Fruit fly (Drosophila melanogaster) whole organism, prepupa: ENCODE data around the gene CG6126.

Experiments used
- Blimp-1 ChIP-seq: fragments of 200-800 bp; sonication (Bioruptor generic); optimal IDR thresholded peaks from 3 replicates; lab custom pipeline; 2017; ENCODE audit warnings: missing biosample characterization, missing genetic modification characterization, mild to moderate bottlenecking, moderate library complexity, missing genetic modification reagents
- CG10631 ChIP-seq: fragments of 200-800 bp; sonication (Bioruptor generic); optimal IDR thresholded peaks from 2 replicates; lab custom pipeline; 2016; ENCODE audit warnings: missing biosample characterization, missing genetic modification characterization
- CG10669 ChIP-seq: fragments of 200-800 bp; sonication (Bioruptor generic); optimal IDR thresholded peaks from 3 replicates; lab custom pipeline; 2018; ENCODE audit warnings: missing biosample characterization, mild to moderate bottlenecking, missing genetic modification characterization, moderate library complexity
- CG11294 ChIP-seq: fragments of 200-800 bp; sonication (Bioruptor generic); IDR thresholded peaks from 2 replicates; pipeline ENCODE4 v1.3.6; 2022; ENCODE audit warnings: missing biosample characterization, missing genetic modification characterization
- CG11762 ChIP-seq: fragments of 200-800 bp; sonication (Bioruptor generic); optimal IDR thresholded peaks from 3 replicates; lab custom pipeline; 2016; ENCODE audit warnings: missing biosample characterization, missing genetic modification characterization; ENCODE audit not compliant: insufficient read depth
- CG11902 ChIP-seq: fragments of 200-800 bp; sonication (Bioruptor generic); optimal IDR thresholded peaks from 3 replicates; lab custom pipeline; 2016; ENCODE audit warnings: missing biosample characterization, missing genetic modification characterization
- CG15336 ChIP-seq: fragments of 200-800 bp; sonication (Bioruptor generic); IDR thresholded peaks from 2 replicates; pipeline ENCODE4 v1.3.6; 2022; ENCODE audit warnings: missing biosample characterization, missing genetic modification characterization
- CG1621 ChIP-seq: fragments of 200-800 bp; sonication (Bioruptor generic); optimal IDR thresholded peaks from 3 replicates; lab custom pipeline; 2018; ENCODE audit warnings: missing biosample characterization, mild to moderate bottlenecking, missing genetic modification characterization
- CG16779 ChIP-seq: fragments of 200-800 bp; sonication (Bioruptor generic); optimal IDR thresholded peaks from 3 replicates; lab custom pipeline; 2017; ENCODE audit warnings: missing biosample characterization, mild to moderate bottlenecking, missing genetic modification characterization
- CG3032 ChIP-seq: fragments of 200-800 bp; optimal IDR thresholded peaks from 2 replicates; lab custom pipeline; 2019; ENCODE audit warnings: missing biosample characterization, mild to moderate bottlenecking, missing genetic modification characterization, moderate library complexity
- CG32006 ChIP-seq: fragments of 200-800 bp; sonication (Bioruptor generic); optimal IDR thresholded peaks from 3 replicates; lab custom pipeline; 2017; ENCODE audit warnings: missing biosample characterization, mild to moderate bottlenecking, missing genetic modification characterization
- CG3919 ChIP-seq: fragments of 200-800 bp; sonication (Bioruptor generic); optimal IDR thresholded peaks from 3 replicates; lab custom pipeline; 2016; ENCODE audit warnings: missing biosample characterization, missing genetic modification characterization
- CG4318 ChIP-seq: fragments of 200-800 bp; sonication (Bioruptor generic); optimal IDR thresholded peaks from 3 replicates; lab custom pipeline; 2017; ENCODE audit warnings: missing biosample characterization, mild to moderate bottlenecking, missing genetic modification characterization
- CG6163 ChIP-seq: fragments of 200-800 bp; sonication (Bioruptor generic); IDR thresholded peaks from 3 replicates; pipeline ENCODE4 v1.3.6; 2022; ENCODE audit warnings: missing biosample characterization, missing genetic modification characterization
- CG6276 ChIP-seq: fragments of 200-800 bp; sonication (Bioruptor generic); optimal IDR thresholded peaks from 2 replicates; lab custom pipeline; 2017; ENCODE audit warnings: missing biosample characterization, mild to moderate bottlenecking, missing genetic modification characterization
- CG6792 ChIP-seq: fragments of 200-800 bp; sonication (Bioruptor generic); optimal IDR thresholded peaks from 3 replicates; lab custom pipeline; 2016; ENCODE audit warnings: missing biosample characterization, missing genetic modification characterization
- CG6854 ChIP-seq: fragments of 200-800 bp; sonication (Bioruptor generic); optimal IDR thresholded peaks from 2 replicates; lab custom pipeline; 2017; ENCODE audit warnings: missing biosample characterization, mild to moderate bottlenecking, missing genetic modification characterization
- CG8319 ChIP-seq: fragments of 200-800 bp; sonication (Bioruptor generic); optimal IDR thresholded peaks from 3 replicates; lab custom pipeline; 2016; ENCODE audit warnings: missing biosample characterization, missing genetic modification characterization
- CG8632 ChIP-seq: fragments of 200-800 bp; sonication (Bioruptor generic); optimal IDR thresholded peaks from 3 replicates; lab custom pipeline; 2016; ENCODE audit warnings: missing biosample characterization, missing genetic modification characterization
- CG9139 ChIP-seq: fragments of 200-800 bp; sonication (Bioruptor generic); optimal IDR thresholded peaks from 3 replicates; lab custom pipeline; 2017; ENCODE audit warnings: missing biosample characterization, mild to moderate bottlenecking, missing genetic modification characterization
- Eip75B ChIP-seq: fragments of 200-800 bp; sonication (Bioruptor generic); optimal IDR thresholded peaks from 3 replicates; lab custom pipeline; 2016; ENCODE audit warnings: missing biosample characterization, missing genetic modification characterization
- Eip78C ChIP-seq: fragments of 200-800 bp; sonication (Bioruptor generic); peaks from one replicate; lab custom pipeline; 2016; ENCODE audit warnings: missing biosample characterization, missing genetic modification characterization
- Eip93F ChIP-seq: fragments of 200-800 bp; sonication (Bioruptor generic); optimal IDR thresholded peaks from 2 replicates; lab custom pipeline; 2016; ENCODE audit warnings: missing biosample characterization, mild to moderate bottlenecking, missing genetic modification characterization
- Hr38 ChIP-seq: sonication (Bioruptor generic); optimal IDR thresholded peaks from 2 replicates; lab custom pipeline; 2016; ENCODE audit warnings: missing biosample characterization, missing genetic modification characterization
- Hr39 ChIP-seq: fragments of 200-800 bp; sonication (Bioruptor generic); optimal IDR thresholded peaks from 2 replicates; lab custom pipeline; 2016; ENCODE audit warnings: missing biosample characterization, missing genetic modification characterization
- Hr4 ChIP-seq: fragments of 200-800 bp; sonication (Bioruptor generic); optimal IDR thresholded peaks from 3 replicates; lab custom pipeline; 2016; ENCODE audit warnings: missing biosample characterization, missing genetic modification characterization
- Met ChIP-seq: fragments of 200-800 bp; sonication (Bioruptor generic); optimal IDR thresholded peaks from 3 replicates; lab custom pipeline; 2016; ENCODE audit warnings: missing biosample characterization, missing genetic modification characterization
- OdsH ChIP-seq: fragments of 200-800 bp; sonication (Bioruptor generic); optimal IDR thresholded peaks from 3 replicates; lab custom pipeline; 2016; ENCODE audit warnings: missing biosample characterization, missing genetic modification characterization
- Smox ChIP-seq: fragments of 200-800 bp; sonication (Bioruptor generic); optimal IDR thresholded peaks from 3 replicates; lab custom pipeline; 2016; ENCODE audit warnings: missing biosample characterization, missing genetic modification characterization
- Sox102F ChIP-seq: fragments of 200-800 bp; sonication (Bioruptor generic); optimal IDR thresholded peaks from 2 replicates; lab custom pipeline; 2016; ENCODE audit warnings: missing biosample characterization, mild to moderate bottlenecking, missing genetic modification characterization
- Sox15 ChIP-seq: fragments of 200-800 bp; sonication (Bioruptor generic); optimal IDR thresholded peaks from 3 replicates; lab custom pipeline; 2016; ENCODE audit warnings: missing biosample characterization, missing genetic modification characterization
- achi ChIP-seq: fragments of 200-800 bp; sonication (Bioruptor generic); optimal IDR thresholded peaks from 3 replicates; lab custom pipeline; 2016; ENCODE audit warnings: missing biosample characterization, missing genetic modification characterization
- acj6 ChIP-seq: fragments of 200-800 bp; sonication (Bioruptor generic); optimal IDR thresholded peaks from 3 replicates; lab custom pipeline; 2016; ENCODE audit warnings: missing biosample characterization, missing genetic modification characterization
- eg ChIP-seq: fragments of 200-800 bp; sonication (Bioruptor generic); IDR thresholded peaks from 3 replicates; pipeline ENCODE4 v1.3.6; 2022; ENCODE audit warnings: missing biosample characterization, missing genetic modification characterization
- esn ChIP-seq: fragments of 200-800 bp; sonication (Bioruptor generic); optimal IDR thresholded peaks from 2 replicates; lab custom pipeline; 2016; ENCODE audit warnings: missing biosample characterization, mild to moderate bottlenecking, missing genetic modification characterization, moderate library complexity
- fd59A ChIP-seq: fragments of 200-800 bp; sonication (Bioruptor generic); optimal IDR thresholded peaks from 2 replicates; lab custom pipeline; 2017; ENCODE audit warnings: missing biosample characterization, mild to moderate bottlenecking, missing genetic modification characterization, missing genetic modification reagents
- fkh ChIP-seq: fragments of 200-800 bp; sonication (Bioruptor generic); optimal IDR thresholded peaks from 3 replicates; lab custom pipeline; 2017; ENCODE audit warnings: missing biosample characterization, mild to moderate bottlenecking, missing genetic modification characterization, moderate library complexity
- net ChIP-seq: fragments of 200-800 bp; sonication (Bioruptor generic); optimal IDR thresholded peaks from 3 replicates; lab custom pipeline; 2016; ENCODE audit warnings: missing biosample characterization, missing genetic modification characterization
- pdm3 ChIP-seq: fragments of 200-800 bp; sonication (Bioruptor generic); optimal IDR thresholded peaks from 3 replicates; lab custom pipeline; 2016; ENCODE audit warnings: missing biosample characterization, missing genetic modification characterization
- ss ChIP-seq, 2 experiments: fragments of 200-800 bp; sonication (Bioruptor generic); optimal IDR thresholded peaks; 2 replicates in 1 of 2; 3 replicates in 1 of 2; lab custom pipeline; 2017 to 2018; ENCODE audit warnings: mild to moderate bottlenecking in 2 of 2, missing biosample characterization in 2 of 2, missing genetic modification characterization in 2 of 2, moderate library complexity in 1 of 2
- svp ChIP-seq: fragments of 200-800 bp; sonication (Bioruptor generic); peaks from one replicate; lab custom pipeline; 2016; ENCODE audit warnings: missing biosample characterization, missing genetic modification characterization
- topi ChIP-seq: fragments of 200-800 bp; sonication (Bioruptor generic); optimal IDR thresholded peaks from 3 replicates; lab custom pipeline; 2016; ENCODE audit warnings: missing biosample characterization, missing genetic modification characterization

CG6126 gene

DNA sequence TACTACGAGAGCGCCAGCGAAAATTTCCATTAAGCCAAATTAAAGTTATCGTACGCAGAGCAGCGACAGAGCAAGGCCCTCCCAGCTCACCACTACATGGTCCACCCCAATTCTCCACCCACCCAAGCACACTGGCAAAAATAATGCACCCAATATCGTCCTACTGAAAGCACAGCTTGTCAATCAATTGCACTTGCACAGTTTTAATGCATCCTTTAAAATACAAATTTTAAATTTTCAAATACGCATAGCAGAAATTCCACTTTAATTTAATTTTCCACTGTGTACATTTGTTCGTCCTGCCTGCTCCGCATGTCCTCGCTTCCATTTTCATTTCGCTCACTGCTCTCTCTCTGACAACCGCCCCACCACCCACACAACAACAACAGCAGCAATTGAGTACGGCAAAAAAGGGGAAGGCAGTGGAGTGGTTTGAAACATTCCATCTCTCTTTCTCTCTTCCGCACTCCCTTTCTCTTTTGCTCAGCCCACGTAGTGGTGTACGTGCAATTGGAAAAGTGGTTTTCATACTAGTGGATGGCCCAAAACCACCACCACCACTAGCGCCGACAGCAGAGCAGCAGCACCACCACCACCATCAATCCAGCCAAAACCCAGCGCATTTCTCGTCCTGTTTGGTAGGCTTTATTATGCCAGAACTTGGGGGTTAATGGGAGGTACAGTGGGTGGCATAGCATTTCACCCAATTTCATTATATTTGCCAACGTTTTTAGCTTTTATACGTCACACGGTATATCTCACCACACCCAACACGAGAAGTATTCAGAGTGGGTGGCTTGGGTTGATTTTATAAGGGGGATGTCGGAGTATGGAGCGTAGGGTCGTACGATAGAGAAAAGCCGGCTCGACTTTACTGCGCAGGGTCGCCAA lies 45.0 kb upstream of the CG6126 start (continued):
- TF ChIP-seq CG4318 (GFP tag; lab: Kevin White, UChicago) (peak; percentile 73), Sox15 (GFP tag; lab: Kevin White, UChicago) (peak; percentile 2), Eip93F (GFP tag; lab: Kevin White, UChicago) (no peak), Met (peak; percentile 65), Eip75B (peak; percentile 48), CG11902 (GFP tag; lab: Kevin White, UChicago) (peak; percentile 66), acj6 (GFP tag; lab: Kevin White, UChicago) (peak; percentile 64), CG6163 (GFP tag; lab: Robert Waterston, UW) (peak; percentile 77; the same call in 2 of the 3 replicates), CG3919 (GFP tag; lab: Kevin White, UChicago) (peak; percentile 91), ss (GFP tag; optimal IDR thresholded peaks at IDR 0.05; lab: Kevin White, UChicago) (peak in 1 of 2 experiments; percentile 81), pdm3 (peak; percentile 65), fd59A (GFP tag; lab: Kevin White, UChicago) (peak; percentile 53), eg (GFP tag; lab: Robert Waterston, UW) (peak; percentile 79), CG11294 (GFP tag; lab: Robert Waterston, UW) (peak; percentile 75), CG3032 (tag; lab: Kevin White, UChicago) (peak; percentile 83), CG32006 (GFP tag; lab: Kevin White, UChicago) (peak; percentile 84), Hr4 (GFP tag; lab: Kevin White, UChicago) (peak; percentile 76), esn (peak; percentile 67), Sox102F (GFP tag; lab: Kevin White, UChicago) (peak; percentile 53), Smox (peak; percentile 37), CG11762 (GFP tag; lab: Kevin White, UChicago) (peak; percentile 81), achi (peak; percentile 64)

DNA sequence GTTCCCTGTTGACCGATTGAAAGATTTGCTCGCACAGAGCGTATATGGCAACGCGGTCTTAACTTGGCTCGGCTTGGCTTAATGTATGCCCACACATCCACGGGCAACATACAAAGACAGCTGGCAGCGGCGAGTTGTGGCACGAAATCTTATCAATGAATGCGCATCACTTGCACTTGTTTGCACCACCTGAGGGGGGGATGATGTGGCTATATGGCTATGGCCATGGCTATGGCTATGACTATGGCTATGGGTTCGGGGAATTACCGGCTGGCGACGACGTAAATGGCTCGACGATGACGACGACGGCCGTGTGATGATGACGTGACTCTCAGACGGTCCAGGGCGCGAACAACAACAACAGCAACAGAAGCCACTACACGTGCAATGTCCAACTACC lies 44.1 kb upstream of the CG6126 start:
- TF ChIP-seq Hr39 = no peak
- no peak for TF ChIP-seq esn
- TF ChIP-seq acj6 (GFP tag; lab: Kevin White, UChicago) = no peak
- TF ChIP-seq CG11762 (GFP tag; lab: Kevin White, UChicago) = no peak
- TF ChIP-seq CG9139 (GFP tag; lab: Kevin White, UChicago) = no peak
- TF ChIP-seq ss (GFP tag; optimal IDR thresholded peaks at IDR 0.05; lab: Kevin White, UChicago) = peak in 1 of 2 experiments; percentile 34
- no peak for TF ChIP-seq CG8632 (GFP tag; lab: Kevin White, UChicago)
- TF ChIP-seq Eip78C (GFP tag; lab: Kevin White, UChicago) = peak; percentile 28

DNA sequence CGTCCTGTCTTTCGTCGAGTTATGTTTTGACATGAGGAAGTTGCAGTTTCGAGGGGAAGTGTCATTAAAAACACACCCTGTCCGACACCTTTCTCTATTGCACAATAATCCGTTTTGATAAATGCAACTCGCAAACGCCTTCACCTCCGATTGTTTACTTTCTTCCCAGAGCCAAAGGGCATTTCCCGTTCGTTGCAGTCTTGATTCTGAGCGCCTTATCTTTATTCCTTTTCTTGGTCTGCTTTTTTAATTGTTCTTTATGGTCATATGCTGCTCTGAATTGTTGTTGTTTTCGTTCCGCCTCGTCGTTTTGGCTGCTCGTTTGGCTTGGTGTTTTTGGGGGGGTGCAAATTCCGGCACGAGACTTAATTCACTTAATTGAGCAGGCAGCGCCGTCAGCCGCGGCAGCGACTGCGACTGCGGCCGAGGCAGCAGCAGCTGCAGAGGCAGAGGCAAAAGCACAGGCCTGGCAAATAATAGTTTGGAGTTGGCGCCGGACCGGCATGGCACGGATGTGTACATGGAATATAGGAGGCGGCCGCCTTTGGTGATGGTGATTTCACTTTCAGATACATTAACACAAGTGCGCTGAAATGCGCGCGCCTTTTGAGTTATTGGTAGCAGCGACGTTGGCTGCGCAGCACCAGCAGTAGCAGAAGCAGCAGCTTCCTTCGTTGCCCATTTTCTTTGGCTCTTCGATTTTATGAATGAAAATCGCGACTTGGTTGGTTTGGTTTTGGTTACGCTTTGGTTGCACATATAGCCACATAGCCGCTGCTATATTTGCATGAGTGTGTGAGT lies 42.6 kb upstream of the CG6126 start:
- TF ChIP-seq fkh (GFP tag; lab: Kevin White, UChicago) (no peak), Hr39 (no peak), CG6276 (no peak), Hr4 (GFP tag; lab: Kevin White, UChicago) (no peak), Blimp-1 (peak; percentile 49), CG11902 (GFP tag; lab: Kevin White, UChicago) (no peak), CG32006 (GFP tag; lab: Kevin White, UChicago) (no peak), Smox (no peak), svp (GFP tag; lab: Kevin White, UChicago) (peak; percentile 92), CG1621 (tag; lab: Kevin White, UChicago) (no peak), Hr38 (GFP tag; lab: Kevin White, UChicago) (no peak), CG8632 (GFP tag; lab: Kevin White, UChicago) (no peak), CG8319 (GFP tag; lab: Kevin White, UChicago) (no peak), CG16779 (tag; lab: Kevin White, UChicago) (no peak), CG9139 (GFP tag; lab: Kevin White, UChicago) (no peak), topi (GFP tag; lab: Kevin White, UChicago) (no peak), CG15336 (no peak), eg (GFP tag; lab: Robert Waterston, UW) (peak; percentile 49; the same call in 1 of the 3 replicates), achi (no peak), CG10631 (GFP tag; lab: Kevin White, UChicago) (no peak), CG3919 (GFP tag; lab: Kevin White, UChicago) (no peak), ss (GFP tag; optimal IDR thresholded peaks at IDR 0.05; lab: Kevin White, UChicago) (no peak), CG10669 (GFP tag; lab: Kevin White, UChicago) (no peak), CG3032 (tag; lab: Kevin White, UChicago) (no peak), OdsH (GFP tag; lab: Kevin White, UChicago) (no peak), pdm3 (no peak), CG6792 (no peak), CG6854 (GFP tag; lab: Kevin White, UChicago) (peak; percentile 16), net (GFP tag; lab: Kevin White, UChicago) (no peak), Met (peak; percentile 10)
